Fruit fly (Drosophila melanogaster): Measurements from ENCODE around the gene Pus1.

dm6 chr3R:20548255-20548654, 44.2 kb downstream of the Pus1 start:
- TF ChIP-seq psq (optimal IDR thresholded peaks at IDR 0.05) = no peak
- no peak for TF ChIP-seq ttk (optimal IDR thresholded peaks at IDR 0.05)
- no peak for TF ChIP-seq insv (optimal IDR thresholded peaks at IDR 0.05)
- no peak for TF ChIP-seq Myc (optimal IDR thresholded peaks at IDR 0.05)
- no peak for TF ChIP-seq Sin3A (optimal IDR thresholded peaks at IDR 0.05)
- TF ChIP-seq h (optimal IDR thresholded peaks at IDR 0.05) = no peak
